Fruit fly (Drosophila melanogaster): ENCODE results near the gene Cyp4c3.

- no peak for TF ChIP-seq insv (optimal IDR thresholded peaks at IDR 0.05)
- TF ChIP-seq ttk (optimal IDR thresholded peaks at IDR 0.05): no peak
- no peak for TF ChIP-seq h (optimal IDR thresholded peaks at IDR 0.05)
- no peak for TF ChIP-seq Sin3A (optimal IDR thresholded peaks at IDR 0.05)
- no peak for TF ChIP-seq psq (optimal IDR thresholded peaks at IDR 0.05)
Observed at dm6 chr3R:30903994-30904393, 10.2 kb downstream of the Cyp4c3 start.
